Worm (Caenorhabditis elegans) whole organism, early embryonic: ENCODE measurements around the gene rsa-2.

Experiments
- B0310.2 ChIP-seq: sonication (generic microtip); optimal IDR thresholded peaks from 2 replicates; lab custom pipeline; 2016; ENCODE audit warnings: mild to moderate bottlenecking, missing genetic modification characterization, missing compliant biosample characterization
- F13C5.2 ChIP-seq: sonication (generic microtip); optimal IDR thresholded peaks from 2 replicates; lab custom pipeline; 2017; ENCODE audit warnings: mild to moderate bottlenecking, missing genetic modification characterization, inconsistent platforms, missing compliant biosample characterization
- aly-1 ChIP-seq: sonication (generic microtip); optimal IDR thresholded peaks from 2 replicates; lab custom pipeline; 2016; ENCODE audit warnings: missing genetic modification characterization, missing compliant biosample characterization
- ama-1 ChIP-seq: fragments of 150-350 bp; optimal IDR thresholded peaks from 2 replicates; lab custom pipeline; 2014
- ets-7 ChIP-seq: sonication (generic microtip); optimal IDR thresholded peaks from 2 replicates; lab custom pipeline; 2016; ENCODE audit warnings: missing genotype, missing genetic modification characterization, missing compliant biosample characterization
- hmbx-1 ChIP-seq: sonication (generic microtip); optimal IDR thresholded peaks from 2 replicates; lab custom pipeline; 2016; ENCODE audit warnings: mild to moderate bottlenecking, missing genetic modification characterization, missing compliant biosample characterization
- hmg-4 ChIP-seq: fragments of 200-800 bp; sonication (Bioruptor generic); optimal IDR thresholded peaks from 2 replicates; lab custom pipeline; 2018; ENCODE audit warnings: mild to moderate bottlenecking, missing genetic modification characterization, missing compliant biosample characterization
- hnd-1 ChIP-seq: sonication (generic microtip); optimal IDR thresholded peaks from 2 replicates; lab custom pipeline; 2016; ENCODE audit warnings: missing genetic modification characterization, missing compliant biosample characterization
- scrt-1 ChIP-seq: fragments of 200-800 bp; sonication (Bioruptor generic); IDR thresholded peaks from 2 replicates; pipeline ENCODE4 v1.3.6; 2022; ENCODE audit warnings: missing genetic modification characterization, missing compliant biosample characterization
- tbx-37 ChIP-seq: fragments of 200-800 bp; sonication (Bioruptor generic); conservative IDR thresholded peaks from 2 replicates; pipeline ENCODE4 v1.3.6; 2022; ENCODE audit warnings: missing genetic modification reagents, missing genetic modification characterization, missing compliant biosample characterization
- tra-4 ChIP-seq: sonication (generic microtip); optimal IDR thresholded peaks from 2 replicates; lab custom pipeline; 2017; ENCODE audit warnings: missing genetic modification characterization, missing compliant biosample characterization

- TF ChIP-seq hmg-4 (no peak), aly-1 (tag; lab: Kevin White, UChicago) (no peak), ama-1 (no peak), F13C5.2 (tag; lab: Kevin White, UChicago) (no peak), tbx-37 (GFP tag; lab: Robert Waterston, UW) (no peak), ets-7 (tag; lab: Kevin White, UChicago) (no peak), hnd-1 (tag; lab: Kevin White, UChicago) (no peak), hmbx-1 (no peak), B0310.2 (tag; lab: Kevin White, UChicago) (no peak), scrt-1 (GFP tag; lab: Robert Waterston, UW) (no peak), tra-4 (tag; lab: Kevin White, UChicago) (no peak)
These were observed 32.0 kb upstream of the rsa-2 start, which contains the start of gene Y48A6B.14 for ce11 chrIII:11031309-11031708.
